Fruit fly (Drosophila melanogaster) whole organism, embryonic: Measurements from ENCODE around the gene CG13947.

ENCODE experiments used
- Bteb2 ChIP-seq: fragments of 200-800 bp; sonication (Bioruptor generic); optimal IDR thresholded peaks from 2 replicates; lab custom pipeline; 2016; ENCODE audit warnings: missing biosample characterization, missing genetic modification characterization
- CG1024 ChIP-seq: fragments of 200-800 bp; sonication (Bioruptor generic); IDR thresholded peaks from 2 replicates; pipeline ENCODE4 v1.3.6; 2022; ENCODE audit warnings: missing biosample characterization, missing genetic modification characterization
- CG11093 ChIP-seq: fragments of 200-800 bp; sonication (Bioruptor generic); IDR thresholded peaks from 3 replicates; pipeline ENCODE4 v1.3.6; 2022; ENCODE audit warnings: missing biosample characterization, missing genetic modification characterization
- CG11560 ChIP-seq: fragments of 200-800 bp; sonication (Bioruptor generic); IDR thresholded peaks from 3 replicates; pipeline ENCODE4 v1.3.6; 2022; ENCODE audit warnings: missing biosample characterization, missing genetic modification characterization
- CG11695 ChIP-seq: fragments of 200-800 bp; sonication (Bioruptor generic); IDR thresholded peaks from 3 replicates; pipeline ENCODE4 v1.3.6; 2022; ENCODE audit warnings: missing biosample characterization, missing genetic modification characterization
- CG12391 ChIP-seq: fragments of 200-800 bp; sonication (Bioruptor generic); optimal IDR thresholded peaks from 3 replicates; lab custom pipeline; 2018; ENCODE audit warnings: missing biosample characterization, mild to moderate bottlenecking, missing genetic modification characterization, moderate library complexity
- CG12659 ChIP-seq: fragments of 200-800 bp; sonication (Bioruptor generic); optimal IDR thresholded peaks from 3 replicates; lab custom pipeline; 2017; ENCODE audit warnings: mild to moderate bottlenecking, missing biosample characterization, missing genetic modification reagents, missing genetic modification characterization
- CG12744 ChIP-seq: fragments of 200-800 bp; sonication (Bioruptor generic); optimal IDR thresholded peaks from 2 replicates; lab custom pipeline; 2016; ENCODE audit warnings: missing biosample characterization, missing genetic modification characterization
- CG2678 ChIP-seq: fragments of 200-800 bp; sonication (Bioruptor generic); optimal IDR thresholded peaks from 3 replicates; lab custom pipeline; 2019; ENCODE audit warnings: missing biosample characterization, mild to moderate bottlenecking, missing genetic modification characterization, moderate library complexity
- CG31365 ChIP-seq: fragments of 200-800 bp; sonication (Bioruptor generic); optimal IDR thresholded peaks from 2 replicates; lab custom pipeline; 2018; ENCODE audit warnings: missing biosample characterization, mild to moderate bottlenecking, missing genetic modification characterization
- CG32532 ChIP-seq: fragments of 200-800 bp; sonication (Bioruptor generic); IDR thresholded peaks from 2 replicates; pipeline ENCODE4 v1.3.6; 2022; ENCODE audit warnings: missing biosample characterization, missing genetic modification characterization
- CG32767 ChIP-seq: fragments of 200-800 bp; sonication (Bioruptor generic); IDR thresholded peaks from 2 replicates; pipeline ENCODE4 v1.3.6; 2022; ENCODE audit warnings: missing biosample characterization, missing genetic modification characterization
- CG34376 ChIP-seq: fragments of 200-800 bp; sonication (Bioruptor generic); optimal IDR thresholded peaks from 2 replicates; lab custom pipeline; 2018; ENCODE audit warnings: missing biosample characterization, mild to moderate bottlenecking, missing genetic modification characterization
- CG43689 ChIP-seq: fragments of 200-800 bp; sonication (Bioruptor generic); IDR thresholded peaks from 2 replicates; pipeline ENCODE4 v1.3.6; 2022; ENCODE audit warnings: missing biosample characterization, missing genetic modification characterization
- CG4617 ChIP-seq: fragments of 200-800 bp; sonication (Bioruptor generic); optimal IDR thresholded peaks from 3 replicates; lab custom pipeline; 2016; ENCODE audit warnings: missing biosample characterization, missing genetic modification characterization, borderline replicate concordance
- CG7556 ChIP-seq: fragments of 200-800 bp; sonication (Bioruptor generic); optimal IDR thresholded peaks from 2 replicates; lab custom pipeline; 2017; ENCODE audit warnings: missing biosample characterization, mild to moderate bottlenecking, missing genetic modification characterization
- CG7786 ChIP-seq: fragments of 200-800 bp; sonication (Bioruptor generic); optimal IDR thresholded peaks from 2 replicates; lab custom pipeline; 2016; ENCODE audit warnings: missing biosample characterization, missing genetic modification characterization
- CG8290 ChIP-seq, 3 experiments: fragments of 200-800 bp; sonication (Bioruptor generic); optimal IDR thresholded peaks; 2 replicates each; lab custom pipeline; 2016 to 2019; ENCODE audit warnings: missing biosample characterization in 3 of 3, missing genetic modification characterization in 3 of 3, mild to moderate bottlenecking in 2 of 3, moderate library complexity in 1 of 3
- CG9437 ChIP-seq: fragments of 200-800 bp; sonication (Bioruptor generic); optimal IDR thresholded peaks from 2 replicates; lab custom pipeline; 2018; ENCODE audit warnings: missing biosample characterization, mild to moderate bottlenecking, missing genetic modification characterization
- Chrac-16 ChIP-seq: fragments of 200-800 bp; sonication (Bioruptor generic); optimal IDR thresholded peaks from 3 replicates; lab custom pipeline; 2016; ENCODE audit warnings: missing biosample characterization, missing genetic modification characterization
- CrebB ChIP-seq: fragments of 200-800 bp; sonication (Bioruptor generic); optimal IDR thresholded peaks from 3 replicates; lab custom pipeline; 2018; ENCODE audit warnings: missing biosample characterization, mild to moderate bottlenecking, missing genetic modification characterization
- Doc2 ChIP-seq: fragments of 200-800 bp; sonication (Bioruptor generic); IDR thresholded peaks from 2 replicates; pipeline ENCODE4 v1.3.6; 2022; ENCODE audit warnings: missing biosample characterization, missing genetic modification characterization
- Dref ChIP-seq: fragments of 200-800 bp; sonication (Bioruptor generic); IDR thresholded peaks from 2 replicates; pipeline ENCODE4 v1.3.6; 2022; ENCODE audit warnings: missing biosample characterization, missing genetic modification characterization
- Drgx ChIP-seq: fragments of 200-800 bp; sonication (Bioruptor generic); IDR thresholded peaks from 2 replicates; pipeline ENCODE4 v1.3.6; 2022; ENCODE audit warnings: missing biosample characterization, missing genetic modification characterization
- Ets97D ChIP-seq: fragments of 200-800 bp; sonication (Bioruptor generic); optimal IDR thresholded peaks from 3 replicates; lab custom pipeline; 2016; ENCODE audit warnings: missing biosample characterization, missing genetic modification characterization
- Hmr ChIP-seq: fragments of 200-800 bp; sonication (Bioruptor generic); optimal IDR thresholded peaks from 3 replicates; lab custom pipeline; 2017; ENCODE audit warnings: mild to moderate bottlenecking, missing biosample characterization, missing genetic modification reagents, missing genetic modification characterization
- Hr51 ChIP-seq, 2 experiments: fragments of 200-800 bp; sonication (Bioruptor generic); optimal IDR thresholded peaks; 2 replicates in 1 of 2; 3 replicates in 1 of 2; lab custom pipeline; 2016 to 2018; ENCODE audit warnings: missing biosample characterization in 2 of 2, missing genetic modification characterization in 2 of 2, mild to moderate bottlenecking in 1 of 2, moderate library complexity in 1 of 2
- Med ChIP-seq: fragments of 200-800 bp; sonication (Bioruptor generic); peaks from one replicate; lab custom pipeline; 2016; ENCODE audit warnings: missing biosample characterization, missing genetic modification characterization, mild to moderate bottlenecking, inconsistent platforms, moderate library complexity
- Oaz ChIP-seq: fragments of 200-800 bp; sonication (Bioruptor generic); IDR thresholded peaks from 2 replicates; pipeline ENCODE4 v1.3.6; 2022; ENCODE audit warnings: missing biosample characterization, missing genetic modification characterization
- Opbp ChIP-seq: fragments of 200-800 bp; sonication (Bioruptor generic); IDR thresholded peaks from 3 replicates; pipeline ENCODE4 v1.3.6; 2022; ENCODE audit warnings: missing biosample characterization, missing genetic modification characterization; ENCODE audit not compliant: partially characterized antibody
- Rfx ChIP-seq: fragments of 200-800 bp; sonication (Bioruptor generic); IDR thresholded peaks from 2 replicates; pipeline ENCODE4 v1.3.6; 2022; ENCODE audit warnings: missing biosample characterization, missing genetic modification characterization
- Side ChIP-seq: fragments of 200-800 bp; sonication (Bioruptor generic); optimal IDR thresholded peaks from 2 replicates; lab custom pipeline; 2016; ENCODE audit warnings: missing biosample characterization, missing genetic modification characterization
- ap ChIP-seq: fragments of 200-800 bp; sonication (Bioruptor generic); IDR thresholded peaks from 2 replicates; pipeline ENCODE4 v1.3.6; 2022; ENCODE audit warnings: missing biosample characterization, missing genetic modification characterization
- ash1 ChIP-seq: fragments of 200-800 bp; sonication (Bioruptor generic); optimal IDR thresholded peaks from 2 replicates; lab custom pipeline; 2018; ENCODE audit warnings: missing biosample characterization, mild to moderate bottlenecking, missing genetic modification characterization
- caup ChIP-seq: fragments of 200-800 bp; sonication (Bioruptor generic); optimal IDR thresholded peaks from 3 replicates; lab custom pipeline; 2017; ENCODE audit warnings: missing biosample characterization, mild to moderate bottlenecking, missing genetic modification characterization, moderate library complexity; ENCODE audit not compliant: severe bottlenecking
- chn ChIP-seq: fragments of 200-800 bp; sonication (Bioruptor generic); optimal IDR thresholded peaks from 2 replicates; lab custom pipeline; 2016; ENCODE audit warnings: missing biosample characterization, missing genetic modification characterization
- dati ChIP-seq: fragments of 200-800 bp; sonication (Bioruptor generic); IDR thresholded peaks from 2 replicates; pipeline ENCODE4 v1.3.6; 2022; ENCODE audit warnings: missing biosample characterization, missing genetic modification characterization
- grau ChIP-seq: fragments of 200-800 bp; optimal IDR thresholded peaks from 3 replicates; lab custom pipeline; 2019; ENCODE audit warnings: missing biosample characterization, mild to moderate bottlenecking, missing genetic modification characterization, moderate library complexity
- jigr1 ChIP-seq: fragments of 200-800 bp; sonication (Bioruptor generic); IDR thresholded peaks from 3 replicates; pipeline ENCODE4 v1.3.6; 2022; ENCODE audit warnings: missing biosample characterization, missing genetic modification characterization
- mld ChIP-seq: fragments of 200-800 bp; sonication (Bioruptor generic); IDR thresholded peaks from 3 replicates; pipeline ENCODE4 v1.3.6; 2022; ENCODE audit warnings: missing biosample characterization, missing genetic modification characterization; ENCODE audit not compliant: partially characterized antibody
- p53 ChIP-seq: fragments of 200-800 bp; sonication (Bioruptor generic); optimal IDR thresholded peaks from 2 replicates; lab custom pipeline; 2016; ENCODE audit warnings: missing biosample characterization, missing genetic modification characterization
- pb ChIP-seq: fragments of 200-800 bp; sonication (Bioruptor generic); optimal IDR thresholded peaks from 3 replicates; lab custom pipeline; 2016; ENCODE audit warnings: missing biosample characterization, missing genetic modification characterization
- rib ChIP-seq: fragments of 200-800 bp; sonication (Bioruptor generic); IDR thresholded peaks from 2 replicates; pipeline ENCODE4 v1.3.6; 2022; ENCODE audit warnings: missing biosample characterization, missing genetic modification characterization
- sc ChIP-seq, 3 experiments: fragments of >200 bp in 2 of 3; fragments of 200-800 bp in 1 of 3; sonication (Bioruptor generic) in 1 of 3; optimal IDR thresholded peaks; 2 replicates in 2 of 3; 3 replicates in 1 of 3; lab custom pipeline; 2017; ENCODE audit warnings: mild to moderate bottlenecking in 1 of 3, missing biosample characterization in 1 of 3, missing genetic modification characterization in 1 of 3, missing genetic modification reagents in 1 of 3
- sug ChIP-seq: fragments of 200-800 bp; optimal IDR thresholded peaks from 2 replicates; lab custom pipeline; 2019; ENCODE audit warnings: missing biosample characterization, mild to moderate bottlenecking, missing genetic modification characterization, moderate library complexity
- tap ChIP-seq: fragments of 200-800 bp; optimal IDR thresholded peaks from 3 replicates; lab custom pipeline; 2019; ENCODE audit warnings: missing biosample characterization, mild to moderate bottlenecking, missing genetic modification characterization, moderate library complexity
- tll ChIP-seq, 2 experiments: fragments of 200-800 bp in 1 of 2; fragments of >200 bp in 1 of 2; sonication (Bioruptor generic) in 1 of 2; optimal IDR thresholded peaks; 2 replicates each; lab custom pipeline; 2017 to 2019; ENCODE audit warnings: missing biosample characterization in 2 of 2, missing genetic modification characterization in 2 of 2, mild to moderate bottlenecking in 1 of 2, moderate library complexity in 1 of 2

Gene CG13947

dm6 chr2L:773247-773646 is 5.7 kb upstream of the CG13947 start, which contains the start of gene CG12506:
Gene CG12506, plus strand, starts transcription at chr2L:773547.
- TF ChIP-seq CG4617 (GFP tag; lab: Kevin White, UChicago) (no peak), Doc2 (GFP tag; lab: Robert Waterston, UW) (no peak), CG11560 (tag; lab: Robert Waterston, UW) (no peak), Hr51 (GFP tag; optimal IDR thresholded peaks at IDR 0.05; lab: Kevin White, UChicago) (no peak), CG8290 (GFP tag; optimal IDR thresholded peaks at IDR 0.05; lab: Kevin White, UChicago) (no peak), CG8290 (tag; optimal IDR thresholded peaks at IDR 0.05; lab: Kevin White, UChicago) (no peak), Dref (GFP tag; lab: Robert Waterston, UW) (0 out of 2 replicates have a peak, but pooled peaks have one; percentile 5), ap (GFP tag; lab: Robert Waterston, UW) (no peak), grau (tag; lab: Kevin White, UChicago) (no peak), chn (GFP tag; lab: Kevin White, UChicago) (no peak)

dm6 chr2L:776236-776635 is 2.7 kb upstream of the CG13947 start, which contains the start of gene CG13946:
Gene CG13946, plus strand, starts transcription at chr2L:776536.
- TF ChIP-seq CG12659 (no peak), CG7556 (GFP tag; lab: Kevin White, UChicago) (no peak), sc (optimal IDR thresholded peaks at IDR 0.05; lab: Kevin White, UChicago) (no peak), sc (GFP tag; optimal IDR thresholded peaks at IDR 0.05; lab: Kevin White, UChicago) (no peak), CG32767 (GFP tag; lab: Robert Waterston, UW) (no peak), jigr1 (GFP tag; lab: Robert Waterston, UW) (no peak), tap (no peak), p53 (GFP tag; lab: Kevin White, UChicago) (no peak), mld (no peak), dati (GFP tag; lab: Robert Waterston, UW) (no peak), CG32532 (GFP tag; lab: Robert Waterston, UW) (no peak), Oaz (GFP tag; lab: Robert Waterston, UW) (no peak), CG12391 (no peak), rib (no peak), CG7786 (GFP tag; lab: Kevin White, UChicago) (no peak), Chrac-16 (GFP tag; lab: Kevin White, UChicago) (no peak), CG11093 (GFP tag; lab: Robert Waterston, UW) (no peak), Side (GFP tag; lab: Kevin White, UChicago) (no peak)
- TF ChIP-seq, all 482 proteins: peak for 0

dm6 chr2L:780182-780581 is 1.2 kb downstream of the CG13947 start, which contains the start of gene Gr21a:
Gene Gr21a, plus strand, starts transcription at chr2L:780482.
- TF ChIP-seq Bteb2 (GFP tag; lab: Kevin White, UChicago) (no peak), sug (tag; lab: Kevin White, UChicago) (no peak), Hmr (no peak)

dm6 chr2L:780851-781250 is 1.9 kb downstream of the CG13947 start:
- TF ChIP-seq CG2678: peak; percentile 24
- TF ChIP-seq CG34376 (GFP tag; lab: Kevin White, UChicago): no peak
- TF ChIP-seq Ets97D (GFP tag; lab: Kevin White, UChicago): no peak
- TF ChIP-seq Med (GFP tag; lab: Kevin White, UChicago): no peak
- TF ChIP-seq tll (GFP tag; optimal IDR thresholded peaks at IDR 0.05; lab: Kevin White, UChicago): no peak
- no peak for TF ChIP-seq ash1
- no peak for TF ChIP-seq CrebB (tag; lab: Kevin White, UChicago)
- 0 out of 2 replicates have a peak, but pooled peaks have one; percentile 22 for TF ChIP-seq Rfx (GFP tag; lab: Robert Waterston, UW)
- TF ChIP-seq CG11695: no peak
- no peak for TF ChIP-seq Opbp (GFP tag; lab: Robert Waterston, UW)
- TF ChIP-seq CG43689 (GFP tag; lab: Robert Waterston, UW): no peak
- no peak for TF ChIP-seq CG31365 (tag; lab: Kevin White, UChicago)
- no peak for TF ChIP-seq caup (GFP tag; lab: Kevin White, UChicago)
- no peak for TF ChIP-seq CG1024
- TF ChIP-seq pb (GFP tag; lab: Kevin White, UChicago): no peak
- TF ChIP-seq Drgx (GFP tag; lab: Robert Waterston, UW): no peak
- no peak for TF ChIP-seq CG12744
- TF ChIP-seq CG9437: no peak
